Worm (Caenorhabditis elegans) whole organism, L4/young adult: ENCODE data around the gene col-123.

Experiments
- W03F9.2 ChIP-seq: fragments of 150-350 bp; optimal IDR thresholded peaks from 2 replicates; lab custom pipeline; 2014; ENCODE audit warnings: missing biosample characterization, missing genetic modification characterization
- dao-5 ChIP-seq: sonication (generic microtip); optimal IDR thresholded peaks from 2 replicates; lab custom pipeline; 2016; ENCODE audit warnings: missing genotype, missing genetic modification characterization, moderate library complexity, missing compliant biosample characterization
- him-1 ChIP-seq: sonication (generic microtip); optimal IDR thresholded peaks from 2 replicates; lab custom pipeline; 2016; ENCODE audit warnings: missing genotype, missing genetic modification reagents, missing genetic modification characterization, missing compliant biosample characterization

Gene col-123

ce11 chrIV:9866865-9867264 lies 45.1 kb downstream of the col-123 start:
- TF ChIP-seq W03F9.2, result no peak
- no peak for TF ChIP-seq dao-5 (tag; lab: Kevin White, UChicago)
- TF ChIP-seq him-1 (tag; lab: Kevin White, UChicago), result no peak

ce11 chrIV:9867915-9868314 lies 46.2 kb downstream of the col-123 start:
- TF ChIP-seq dao-5 (tag; lab: Kevin White, UChicago) (no peak), him-1 (tag; lab: Kevin White, UChicago) (no peak), W03F9.2 (no peak)

- TF ChIP-seq W03F9.2, result no peak
- no peak for TF ChIP-seq dao-5 (tag; lab: Kevin White, UChicago)
- TF ChIP-seq him-1 (tag; lab: Kevin White, UChicago), result no peak
These were observed 47.6 kb downstream of the col-123 start for ce11 chrIV:9869344-9869743.

ce11 chrIV:9872210-9872609 lies 50.5 kb downstream of the col-123 start:
- TF ChIP-seq dao-5 (tag; lab: Kevin White, UChicago) (no peak), W03F9.2 (no peak), him-1 (tag; lab: Kevin White, UChicago) (no peak)
